Worm (Caenorhabditis elegans) whole organism, L4 larva: ENCODE results near the gene ril-1.

Experiments
- Y48G9A.11 ChIP-seq: fragments of 200-800 bp; sonication (Bioruptor generic); IDR thresholded peaks from 2 replicates; pipeline ENCODE4 v1.3.6; 2022; ENCODE audit warnings: missing genetic modification reagents, missing genetic modification characterization, missing compliant biosample characterization
- ceh-20 ChIP-seq: fragments of 200-800 bp; sonication (Bioruptor generic); IDR thresholded peaks from 2 replicates; pipeline ENCODE4 v1.3.6; 2022; ENCODE audit warnings: missing genetic modification reagents, missing genetic modification characterization, missing compliant biosample characterization
- hlh-11 ChIP-seq: fragments of 200-800 bp; sonication (Bioruptor generic); optimal IDR thresholded peaks from 2 replicates; lab custom pipeline; 2018; ENCODE audit warnings: mild to moderate bottlenecking, missing genetic modification characterization, missing compliant biosample characterization
- mxl-2 ChIP-seq: fragments of 200-800 bp; sonication (Bioruptor generic); conservative IDR thresholded peaks from 2 replicates; pipeline ENCODE4 v1.3.6; 2022; ENCODE audit warnings: missing genetic modification reagents, missing genetic modification characterization, missing compliant biosample characterization
- nhr-28 ChIP-seq: fragments of 150-350 bp; optimal IDR thresholded peaks from 2 replicates; lab custom pipeline; 2014; ENCODE audit warnings: missing biosample characterization, missing genetic modification characterization
- pqm-1 ChIP-seq: sonication (generic microtip); optimal IDR thresholded peaks from 2 replicates; lab custom pipeline; 2017; ENCODE audit warnings: missing biosample characterization, missing genetic modification characterization

ril-1 gene

DNA sequence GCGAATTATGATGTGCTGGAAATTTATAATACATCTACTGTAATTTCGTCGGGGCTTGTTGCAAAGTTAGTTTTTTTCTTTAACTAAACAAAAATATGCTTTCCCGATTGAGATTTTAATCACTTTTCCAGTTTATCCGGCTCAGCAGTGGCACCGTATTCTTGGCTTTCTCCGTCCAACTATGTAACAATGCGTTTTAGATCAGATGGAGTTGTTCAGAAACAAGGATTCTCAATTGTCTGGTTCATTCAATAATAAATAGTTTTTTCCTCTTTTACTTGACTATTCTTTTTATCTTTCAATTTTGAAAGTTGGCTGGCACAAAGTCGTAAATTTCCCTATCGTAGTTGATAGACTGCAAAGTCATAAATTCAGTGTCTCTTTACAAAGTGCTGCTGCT lies 49.8 kb downstream of the ril-1 start, which contains the start of gene clec-56:
clec-56 (plus strand) TSS at position 301 of the 400 bp plus-strand sequence.
- TF ChIP-seq Y48G9A.11 (GFP tag; lab: Robert Waterston, UW), result no peak
- peak; percentile 36 for TF ChIP-seq nhr-28 (tag; lab: Kevin White, UChicago)
- TF ChIP-seq mxl-2 (GFP tag; lab: Robert Waterston, UW), result no peak
- TF ChIP-seq pqm-1 (tag; lab: Kevin White, UChicago), result peak; percentile 35
- TF ChIP-seq ceh-20 (GFP tag; lab: Robert Waterston, UW), result 0 out of 2 replicates have a peak, but pooled peaks have one; percentile 18
- peak; percentile 2 for TF ChIP-seq hlh-11 (tag; lab: Kevin White, UChicago)
